Worm (Caenorhabditis elegans): ENCODE data around the gene R12B2.13.
A peak's percentile ranks its signal among the peaks of the same experiment; 100 is the strongest.

R12B2.13 gene

DNA sequence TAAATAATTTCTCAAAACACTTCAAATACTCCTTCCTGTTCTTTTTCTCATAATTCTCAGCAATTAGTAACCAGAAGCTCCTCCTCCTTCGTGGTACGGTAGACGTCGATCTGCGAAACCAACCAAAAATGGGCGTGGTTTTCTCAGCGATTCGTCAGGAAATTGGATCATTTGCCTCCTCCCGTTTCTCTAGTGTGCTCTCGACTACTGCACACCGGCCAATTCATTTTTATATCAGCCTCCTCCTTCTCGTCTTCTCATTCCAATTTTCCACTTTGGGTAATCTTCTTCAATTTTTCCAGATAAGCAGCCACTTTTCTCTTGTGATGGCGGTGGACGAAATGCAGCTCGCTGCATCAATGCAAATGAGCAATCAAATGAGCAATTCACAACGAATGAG is 34.5 kb downstream of the R12B2.13 start, which contains the start of gene ceh-10:
TSS of gene ceh-10 (plus strand) at position 301 of the 400 bp plus-strand sequence.
- no peak for TF ChIP-seq pha-4 (tag; optimal IDR thresholded peaks at IDR 0.05)
- no peak for TF ChIP-seq npax-4 (tag; optimal IDR thresholded peaks at IDR 0.05)
- no peak for TF ChIP-seq Y22D7AL.16 (tag; optimal IDR thresholded peaks at IDR 0.05)
- no peak for TF ChIP-seq ceh-9 (tag; optimal IDR thresholded peaks at IDR 0.05)
- TF ChIP-seq ceh-24 (tag; optimal IDR thresholded peaks at IDR 0.05) = no peak
- no peak for TF ChIP-seq tbx-2 (tag; optimal IDR thresholded peaks at IDR 0.05)
- no peak for TF ChIP-seq sdc-2 (tag; optimal IDR thresholded peaks at IDR 0.05)
- TF ChIP-seq fkh-10 (GFP tag; optimal IDR thresholded peaks at IDR 0.05) = no peak
- TF ChIP-seq hlh-6 (tag; optimal IDR thresholded peaks at IDR 0.05) = no peak
- no peak for TF ChIP-seq elt-2 (tag; optimal IDR thresholded peaks at IDR 0.05)
- no peak for TF ChIP-seq nfya-1 (tag; optimal IDR thresholded peaks at IDR 0.05)
- no peak for TF ChIP-seq ets-4 (tag; optimal IDR thresholded peaks at IDR 0.05)
- no peak for TF ChIP-seq ttx-3 (tag; optimal IDR thresholded peaks at IDR 0.05)
- TF ChIP-seq ceh-19 (GFP tag; optimal IDR thresholded peaks at IDR 0.05) = no peak
- no peak for TF ChIP-seq tbx-7 (tag; optimal IDR thresholded peaks at IDR 0.05)
- TF ChIP-seq fkh-6 (tag; optimal IDR thresholded peaks at IDR 0.05) = no peak
- no peak for TF ChIP-seq hlh-13 (GFP tag; optimal IDR thresholded peaks at IDR 0.05)
- TF ChIP-seq ztf-16 (tag; optimal IDR thresholded peaks at IDR 0.05) = no peak
- TF ChIP-seq rnt-1 (tag; optimal IDR thresholded peaks at IDR 0.05) = no peak

DNA sequence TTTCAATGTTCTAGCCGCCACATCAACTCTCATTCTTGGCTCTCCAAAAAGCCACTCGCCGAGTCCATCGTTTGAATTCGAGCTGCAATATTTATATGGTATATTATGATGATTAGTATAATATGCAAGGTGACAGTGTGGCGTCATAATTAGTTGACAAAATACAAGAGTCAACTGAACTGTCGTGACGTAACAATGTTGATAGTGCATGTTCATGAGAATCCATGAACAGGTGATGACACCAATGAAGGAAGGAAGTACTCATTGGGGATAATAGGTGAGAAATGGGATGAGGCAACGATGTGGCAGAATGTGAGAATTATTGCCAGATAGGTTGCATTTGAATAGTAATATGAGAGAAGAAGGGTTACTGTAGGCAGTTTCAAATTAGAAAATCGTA is 38.3 kb downstream of the R12B2.13 start:
- TF ChIP-seq ref-2 (tag; optimal IDR thresholded peaks at IDR 0.05) (no peak), ceh-2 (tag; optimal IDR thresholded peaks at IDR 0.05) (no peak), K09A11.1 (tag; optimal IDR thresholded peaks at IDR 0.05; ENCODE audit: insufficient read depth) (no peak), hlh-13 (GFP tag; optimal IDR thresholded peaks at IDR 0.05) (no peak), rnt-1 (tag; optimal IDR thresholded peaks at IDR 0.05) (no peak), ceh-18 (tag; optimal IDR thresholded peaks at IDR 0.05) (no peak), pros-1 (tag; optimal IDR thresholded peaks at IDR 0.05) (no peak), pax-1 (tag; optimal IDR thresholded peaks at IDR 0.05) (no peak), ttx-3 (tag; optimal IDR thresholded peaks at IDR 0.05) (no peak), sdc-2 (tag; optimal IDR thresholded peaks at IDR 0.05) (no peak)

DNA sequence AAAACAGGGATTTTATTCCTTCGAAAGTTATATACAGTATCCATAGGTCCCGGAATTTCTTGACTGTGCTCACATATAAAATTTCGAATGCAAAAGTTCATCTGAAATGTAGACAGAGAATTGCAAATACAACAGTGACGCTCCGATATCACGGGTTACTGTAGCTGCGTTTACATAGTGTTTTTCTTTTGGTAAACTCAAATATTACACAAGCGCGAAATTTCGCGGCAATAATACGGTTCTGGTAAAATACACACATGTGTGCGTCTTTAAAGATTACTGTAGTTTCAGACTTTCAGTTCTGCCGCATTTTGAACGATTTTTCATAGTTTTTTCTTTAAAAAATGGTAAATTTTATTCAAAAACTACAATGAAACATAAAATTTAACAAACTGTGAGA is 42.7 kb downstream of the R12B2.13 start, which contains the start of gene rev-3:
TSS of gene rev-3 (minus strand) at position 101 of the 400 bp plus-strand sequence.
- TF ChIP-seq rnt-1 (tag; optimal IDR thresholded peaks at IDR 0.05) (no peak), hlh-8 (tag; optimal IDR thresholded peaks at IDR 0.05) (no peak), fkh-10 (GFP tag; optimal IDR thresholded peaks at IDR 0.05) (no peak), pqm-1 (tag; optimal IDR thresholded peaks at IDR 0.05) (no peak), ama-1 (optimal IDR thresholded peaks at IDR 0.05) (no peak), unc-55 (GFP tag; optimal IDR thresholded peaks at IDR 0.05) (no peak)

DNA sequence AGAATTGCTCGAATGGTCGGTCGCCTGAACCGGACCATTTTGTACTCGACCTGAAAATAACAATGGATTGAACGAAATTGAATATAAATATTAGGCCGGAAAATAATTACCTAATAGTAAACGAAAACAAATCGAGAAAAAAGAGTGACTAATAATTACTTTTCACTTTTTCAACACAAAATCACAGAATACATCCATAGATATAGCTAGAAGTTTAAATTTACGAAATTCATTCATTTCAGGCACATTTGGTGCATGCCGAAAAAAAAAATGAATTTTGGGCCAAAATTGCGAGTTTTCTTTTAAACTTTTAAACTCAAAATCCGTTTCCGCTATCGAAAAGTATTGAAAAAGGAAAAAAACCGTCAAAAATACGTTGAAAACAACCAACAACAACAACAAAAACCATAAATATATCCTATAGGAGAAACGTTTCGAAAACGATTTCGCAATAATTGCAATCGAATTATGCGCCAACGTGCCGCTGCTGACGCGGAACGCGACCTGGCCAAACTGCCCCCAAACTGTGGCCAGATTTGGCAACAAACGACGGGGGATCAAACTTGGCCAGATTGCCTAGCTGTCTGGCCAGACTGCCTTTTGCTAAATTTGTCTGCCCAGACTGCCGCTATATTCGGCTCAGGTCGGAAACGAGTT is 47.9 kb downstream of the R12B2.13 start, which contains the start of gene Y37B11A.3:
TSS of gene Y37B11A.3 (minus strand) at position 51 of the 657 bp plus-strand sequence.
- TF ChIP-seq fkh-6 (tag; optimal IDR thresholded peaks at IDR 0.05) = peak; percentile 23
- no peak for TF ChIP-seq ceh-9 (tag; optimal IDR thresholded peaks at IDR 0.05)
- no peak for TF ChIP-seq hlh-30 (tag; optimal IDR thresholded peaks at IDR 0.05; ENCODE audit: insufficient read depth)
- TF ChIP-seq dve-1 (tag; optimal IDR thresholded peaks at IDR 0.05) = no peak
- peak; percentile 69 for TF ChIP-seq ref-2 (tag; optimal IDR thresholded peaks at IDR 0.05)
- peak; percentile 43 for TF ChIP-seq unc-55 (GFP tag; optimal IDR thresholded peaks at IDR 0.05)
- TF ChIP-seq pros-1 (tag; optimal IDR thresholded peaks at IDR 0.05) = no peak
- no peak for TF ChIP-seq pax-1 (tag; optimal IDR thresholded peaks at IDR 0.05)
- peak; percentile 30 for TF ChIP-seq ceh-31 (tag; optimal IDR thresholded peaks at IDR 0.05)
- no peak for TF ChIP-seq lin-11 (tag; optimal IDR thresholded peaks at IDR 0.05)
- peak; percentile 37 for TF ChIP-seq nfya-1 (tag; optimal IDR thresholded peaks at IDR 0.05)

Data from whole organism, late embryonic.